Worm (Caenorhabditis elegans) whole organism, L3 larva: Measurements from ENCODE around the gene gipc-2.

ENCODE experiments used
- elt-3 ChIP-seq, 3 experiments: fragments of 150-350 bp in 1 of 3; sonication (generic microtip) in 2 of 3; optimal IDR thresholded peaks; 2 replicates in 2 of 3; 4 replicates in 1 of 3; lab custom pipeline; 2014 to 2017; ENCODE audit warnings: missing biosample characterization in 3 of 3, missing genetic modification characterization in 3 of 3
- jun-1 ChIP-seq: fragments of 150-350 bp; optimal IDR thresholded peaks from 2 replicates; lab custom pipeline; 2014; ENCODE audit warnings: missing biosample characterization, missing genetic modification reagents, missing genetic modification characterization
- mml-1 ChIP-seq: fragments of 150-350 bp; sonication (generic microtip); optimal IDR thresholded peaks from 3 replicates; lab custom pipeline; 2014; ENCODE audit warnings: missing biosample characterization, missing genetic modification characterization
- nhr-11 ChIP-seq: fragments of 150-350 bp; optimal IDR thresholded peaks from 2 replicates; lab custom pipeline; 2014; ENCODE audit warnings: missing biosample characterization, missing genetic modification characterization
- nhr-28 ChIP-seq: fragments of 150-350 bp; optimal IDR thresholded peaks from 2 replicates; lab custom pipeline; 2014; ENCODE audit warnings: missing biosample characterization, missing genetic modification characterization
- sea-2 ChIP-seq: fragments of 150-350 bp; sonication (generic microtip); optimal IDR thresholded peaks from 4 replicates; lab custom pipeline; 2014; ENCODE audit warnings: missing biosample characterization, missing genetic modification reagents, missing genetic modification characterization
- skn-1 ChIP-seq: fragments of 150-350 bp; optimal IDR thresholded peaks from 2 replicates; lab custom pipeline; 2014; ENCODE audit warnings: missing biosample characterization, missing genetic modification characterization
- zag-1 ChIP-seq: fragments of 150-350 bp; optimal IDR thresholded peaks from 2 replicates; lab custom pipeline; 2014; ENCODE audit warnings: missing biosample characterization, missing genetic modification characterization

- TF ChIP-seq sea-2 (no peak), zag-1 (tag; lab: Kevin White, UChicago) (no peak), skn-1 (tag; lab: Kevin White, UChicago) (no peak), elt-3 (tag; optimal IDR thresholded peaks at IDR 0.05; lab: Kevin White, UChicago) (no peak), mml-1 (no peak), nhr-11 (tag; lab: Kevin White, UChicago) (no peak), jun-1 (no peak), nhr-28 (tag; lab: Kevin White, UChicago) (no peak)
Measured at ce11 chrIV:10060795-10061194, 33.3 kb upstream of the gipc-2 start.
